Fruit fly (Drosophila melanogaster) whole organism, embryonic: Measurements from ENCODE around the gene mib1.

Source experiments
- Atf6 ChIP-seq: fragments of 200-800 bp; sonication (Bioruptor generic); IDR thresholded peaks from 2 replicates; pipeline ENCODE4 v1.3.6; 2022; ENCODE audit warnings: missing biosample characterization, missing genetic modification characterization
- CG13123 ChIP-seq: fragments of 200-800 bp; sonication (Bioruptor generic); optimal IDR thresholded peaks from 2 replicates; lab custom pipeline; 2016; ENCODE audit warnings: missing biosample characterization, missing genetic modification characterization
- CG14014 ChIP-seq: fragments of 200-800 bp; sonication (Bioruptor generic); IDR thresholded peaks from 2 replicates; pipeline ENCODE4 v1.3.6; 2022; ENCODE audit warnings: missing biosample characterization, missing genetic modification characterization
- CG14667 ChIP-seq: fragments of 200-800 bp; sonication (Bioruptor generic); IDR thresholded peaks from 2 replicates; pipeline ENCODE4 v1.3.6; 2022; ENCODE audit warnings: missing biosample characterization, missing genetic modification characterization
- CG15514 ChIP-seq: fragments of 200-800 bp; sonication (Bioruptor generic); optimal IDR thresholded peaks from 3 replicates; lab custom pipeline; 2017; ENCODE audit warnings: missing biosample characterization, missing genetic modification characterization, mild to moderate bottlenecking, moderate library complexity, missing genetic modification reagents
- CG1602 ChIP-seq: fragments of 200-800 bp; sonication (Bioruptor generic); optimal IDR thresholded peaks from 3 replicates; lab custom pipeline; 2016; ENCODE audit warnings: missing biosample characterization, missing genetic modification characterization
- CG16815 ChIP-seq: fragments of 200-800 bp; sonication (Bioruptor generic); optimal IDR thresholded peaks from 3 replicates; lab custom pipeline; 2017; ENCODE audit warnings: missing biosample characterization, mild to moderate bottlenecking, missing genetic modification characterization
- CG1832 ChIP-seq: fragments of 200-800 bp; sonication (Bioruptor generic); optimal IDR thresholded peaks from 2 replicates; lab custom pipeline; 2017; ENCODE audit warnings: missing biosample characterization, mild to moderate bottlenecking, missing genetic modification characterization, inconsistent platforms
- CG2120 ChIP-seq: fragments of 200-800 bp; sonication (Bioruptor generic); optimal IDR thresholded peaks from 3 replicates; lab custom pipeline; 2016; ENCODE audit warnings: missing biosample characterization, missing genetic modification characterization
- CG31441 ChIP-seq: fragments of 200-800 bp; sonication (Bioruptor generic); IDR thresholded peaks from 2 replicates; pipeline ENCODE4 v1.3.6; 2022; ENCODE audit warnings: missing biosample characterization, missing genetic modification characterization
- CG34376 ChIP-seq: fragments of 200-800 bp; sonication (Bioruptor generic); optimal IDR thresholded peaks from 2 replicates; lab custom pipeline; 2018; ENCODE audit warnings: missing biosample characterization, mild to moderate bottlenecking, missing genetic modification characterization
- CG6689 ChIP-seq: fragments of 200-800 bp; sonication (Bioruptor generic); IDR thresholded peaks from 2 replicates; pipeline ENCODE4 v1.3.6; 2022; ENCODE audit warnings: missing biosample characterization, missing genetic modification characterization
- CG7745 ChIP-seq: fragments of 200-800 bp; sonication (Bioruptor generic); optimal IDR thresholded peaks from 2 replicates; lab custom pipeline; 2018; ENCODE audit warnings: missing biosample characterization, mild to moderate bottlenecking, missing genetic modification characterization, moderate library complexity
- CG9727 ChIP-seq: fragments of 200-800 bp; sonication (Bioruptor generic); optimal IDR thresholded peaks from 3 replicates; lab custom pipeline; 2017; ENCODE audit warnings: missing biosample characterization, mild to moderate bottlenecking, missing genetic modification characterization
- CoRest ChIP-seq: fragments of 200-800 bp; sonication (Bioruptor generic); optimal IDR thresholded peaks from 3 replicates; lab custom pipeline; 2018; ENCODE audit warnings: missing biosample characterization, mild to moderate bottlenecking, missing genetic modification characterization, moderate library complexity
- Deaf1 ChIP-seq: fragments of 200-800 bp; optimal IDR thresholded peaks from 3 replicates; lab custom pipeline; 2019; ENCODE audit warnings: missing biosample characterization, mild to moderate bottlenecking, missing genetic modification characterization, moderate library complexity
- Dek ChIP-seq: fragments of 200-800 bp; sonication (Bioruptor generic); optimal IDR thresholded peaks from 3 replicates; lab custom pipeline; 2019; ENCODE audit warnings: missing biosample characterization, mild to moderate bottlenecking, missing genetic modification characterization, moderate library complexity
- Doc3 ChIP-seq: fragments of 200-800 bp; sonication (Bioruptor generic); IDR thresholded peaks from 3 replicates; pipeline ENCODE4 v1.3.6; 2022; ENCODE audit warnings: missing biosample characterization, missing genetic modification characterization; ENCODE audit not compliant: partially characterized antibody
- Drgx ChIP-seq: fragments of 200-800 bp; sonication (Bioruptor generic); IDR thresholded peaks from 2 replicates; pipeline ENCODE4 v1.3.6; 2022; ENCODE audit warnings: missing biosample characterization, missing genetic modification characterization
- Hmx ChIP-seq: fragments of 200-800 bp; sonication (Bioruptor generic); optimal IDR thresholded peaks from 2 replicates; lab custom pipeline; 2016; ENCODE audit warnings: missing biosample characterization, missing genetic modification characterization
- Hr39 ChIP-seq: fragments of >200 bp; optimal IDR thresholded peaks from 2 replicates; lab custom pipeline; 2017
- Kr ChIP-seq: fragments of 200-800 bp; sonication (Bioruptor generic); optimal IDR thresholded peaks from 2 replicates; lab custom pipeline; 2017; ENCODE audit warnings: missing biosample characterization, mild to moderate bottlenecking, missing genetic modification characterization
- Lhr ChIP-seq: fragments of 200-800 bp; sonication (Bioruptor generic); optimal IDR thresholded peaks from 3 replicates; lab custom pipeline; 2017; ENCODE audit warnings: mild to moderate bottlenecking, missing biosample characterization, missing genetic modification reagents, missing genetic modification characterization
- MESR4 ChIP-seq: fragments of 200-800 bp; sonication (Bioruptor generic); optimal IDR thresholded peaks from 2 replicates; lab custom pipeline; 2018; ENCODE audit warnings: missing biosample characterization, mild to moderate bottlenecking, missing genetic modification characterization, moderate library complexity
- Ptx1 ChIP-seq: fragments of 200-800 bp; sonication (Bioruptor generic); IDR thresholded peaks from 2 replicates; pipeline ENCODE4 v1.3.6; 2022; ENCODE audit warnings: missing biosample characterization, missing genetic modification characterization
- Side ChIP-seq: fragments of 200-800 bp; sonication (Bioruptor generic); optimal IDR thresholded peaks from 2 replicates; lab custom pipeline; 2016; ENCODE audit warnings: missing biosample characterization, missing genetic modification characterization
- Sry-δ ChIP-seq: fragments of 200-800 bp; sonication (Bioruptor generic); optimal IDR thresholded peaks from 2 replicates; lab custom pipeline; 2016; ENCODE audit warnings: missing biosample characterization, missing genetic modification characterization
- Trl ChIP-seq, 3 experiments: fragments of >200 bp in 2 of 3; fragments of 200-800 bp in 1 of 3; sonication (Bioruptor generic) in 1 of 3; optimal IDR thresholded peaks; 2 replicates in 1 of 3; 3 replicates in 2 of 3; lab custom pipeline; 2016 to 2017; ENCODE audit warnings: missing biosample characterization in 1 of 3, missing genetic modification characterization in 1 of 3
- ac ChIP-seq: fragments of 200-800 bp; sonication (Bioruptor generic); optimal IDR thresholded peaks from 3 replicates; lab custom pipeline; 2017; ENCODE audit warnings: missing biosample characterization, mild to moderate bottlenecking, missing genetic modification characterization
- amos ChIP-seq: fragments of 200-800 bp; sonication (Bioruptor generic); IDR thresholded peaks from 2 replicates; pipeline ENCODE4 v1.3.6; 2022; ENCODE audit warnings: missing biosample characterization, missing genetic modification characterization; ENCODE audit not compliant: partially characterized antibody
- bigmax ChIP-seq: fragments of 200-800 bp; sonication (Bioruptor generic); optimal IDR thresholded peaks from 2 replicates; lab custom pipeline; 2018; ENCODE audit warnings: missing biosample characterization, mild to moderate bottlenecking, missing genetic modification characterization
- chinmo ChIP-seq: fragments of 200-800 bp; sonication (Bioruptor generic); IDR thresholded peaks from 4 replicates; pipeline ENCODE4 v1.3.6; 2022; ENCODE audit warnings: missing biosample characterization, missing genetic modification characterization; ENCODE audit not compliant: partially characterized antibody
- chm ChIP-seq: fragments of 200-800 bp; sonication (Bioruptor generic); IDR thresholded peaks from 2 replicates; pipeline ENCODE4 v1.3.6; 2022; ENCODE audit warnings: missing biosample characterization, missing genetic modification characterization
- corto ChIP-seq: fragments of 200-800 bp; sonication (Bioruptor generic); optimal IDR thresholded peaks from 2 replicates; lab custom pipeline; 2016; ENCODE audit warnings: missing biosample characterization, mild to moderate bottlenecking, missing genetic modification characterization, moderate library complexity
- dati ChIP-seq: fragments of 200-800 bp; sonication (Bioruptor generic); IDR thresholded peaks from 2 replicates; pipeline ENCODE4 v1.3.6; 2022; ENCODE audit warnings: missing biosample characterization, missing genetic modification characterization
- ems ChIP-seq: fragments of 200-800 bp; sonication (Bioruptor generic); optimal IDR thresholded peaks from 3 replicates; lab custom pipeline; 2016; ENCODE audit warnings: missing biosample characterization, missing genetic modification characterization
- eyg ChIP-seq: fragments of 200-800 bp; sonication (Bioruptor generic); optimal IDR thresholded peaks from 3 replicates; lab custom pipeline; 2016; ENCODE audit warnings: missing biosample characterization, missing genetic modification characterization
- fd3F ChIP-seq: fragments of 200-800 bp; sonication (Bioruptor generic); optimal IDR thresholded peaks from 2 replicates; lab custom pipeline; 2018; ENCODE audit warnings: missing biosample characterization, mild to moderate bottlenecking, missing genetic modification characterization, moderate library complexity
- gcm ChIP-seq: fragments of 200-800 bp; sonication (Bioruptor generic); optimal IDR thresholded peaks from 2 replicates; lab custom pipeline; 2019; ENCODE audit warnings: missing biosample characterization, mild to moderate bottlenecking, missing genetic modification characterization, moderate library complexity
- gsb-n ChIP-seq: fragments of 200-800 bp; sonication (Bioruptor generic); optimal IDR thresholded peaks from 3 replicates; lab custom pipeline; 2018; ENCODE audit warnings: missing biosample characterization, mild to moderate bottlenecking, missing genetic modification characterization
- hbn ChIP-seq: fragments of 200-800 bp; sonication (Bioruptor generic); IDR thresholded peaks from 2 replicates; pipeline ENCODE4 v1.3.6; 2022; ENCODE audit warnings: missing biosample characterization, missing genetic modification characterization; ENCODE audit not compliant: partially characterized antibody
- her ChIP-seq: fragments of 200-800 bp; sonication (Bioruptor generic); optimal IDR thresholded peaks from 2 replicates; lab custom pipeline; 2016; ENCODE audit warnings: missing biosample characterization, missing genetic modification characterization
- ken ChIP-seq: fragments of 200-800 bp; sonication (Bioruptor generic); IDR thresholded peaks from 3 replicates; pipeline ENCODE4 v1.3.6; 2022; ENCODE audit warnings: missing biosample characterization, missing genetic modification characterization
- kni ChIP-seq: fragments of 200-800 bp; sonication (Bioruptor generic); optimal IDR thresholded peaks from 3 replicates; lab custom pipeline; 2017; ENCODE audit warnings: mild to moderate bottlenecking, missing biosample characterization, missing genetic modification reagents, missing genetic modification characterization
- lab ChIP-seq: fragments of 200-800 bp; sonication (Bioruptor generic); optimal IDR thresholded peaks from 3 replicates; lab custom pipeline; 2017; ENCODE audit warnings: missing biosample characterization, missing genetic modification characterization, mild to moderate bottlenecking, moderate library complexity, missing genetic modification reagents
- pita ChIP-seq: fragments of 200-800 bp; sonication (Bioruptor generic); optimal IDR thresholded peaks from 2 replicates; lab custom pipeline; 2017; ENCODE audit warnings: missing biosample characterization, mild to moderate bottlenecking, missing genetic modification characterization
- so ChIP-seq: fragments of 200-800 bp; sonication (Bioruptor generic); IDR thresholded peaks from 3 replicates; pipeline ENCODE4 v1.3.6; 2022; ENCODE audit warnings: missing biosample characterization, missing genetic modification characterization
- trem ChIP-seq: fragments of 200-800 bp; optimal IDR thresholded peaks from 3 replicates; lab custom pipeline; 2019; ENCODE audit warnings: missing biosample characterization, mild to moderate bottlenecking, missing genetic modification characterization, moderate library complexity
- tx ChIP-seq: fragments of 200-800 bp; sonication (Bioruptor generic); optimal IDR thresholded peaks from 2 replicates; lab custom pipeline; 2016; ENCODE audit warnings: missing biosample characterization, missing genetic modification characterization

Gene mib1

dm6 chr3L:16015765-16016760, 4.5 kb upstream of the mib1 start (continued):
- TF ChIP-seq CG1832 (GFP tag; lab: Kevin White, UChicago), result peak; percentile 6
- no peak for TF ChIP-seq ken
- no peak for TF ChIP-seq ac
- peak; percentile 45 for TF ChIP-seq CG9727
- no peak for TF ChIP-seq CG14014 (GFP tag; lab: Robert Waterston, UW)
- TF ChIP-seq pita (GFP tag; lab: Kevin White, UChicago), result no peak
- TF ChIP-seq chinmo (GFP tag; lab: Robert Waterston, UW), result no peak
- TF ChIP-seq ems (GFP tag; lab: Kevin White, UChicago), result no peak
- TF ChIP-seq chm (GFP tag; lab: Robert Waterston, UW), result no peak
- TF ChIP-seq hbn (GFP tag; lab: Robert Waterston, UW), result no peak
- no peak for TF ChIP-seq CoRest (tag; lab: Kevin White, UChicago)
- TF ChIP-seq CG2120, result no peak
- TF ChIP-seq Trl (optimal IDR thresholded peaks at IDR 0.05; lab: Kevin White, UChicago), result no peak
- TF ChIP-seq Trl (GFP tag; optimal IDR thresholded peaks at IDR 0.05; lab: Kevin White, UChicago), result no peak
- no peak for TF ChIP-seq Dek (tag; lab: Kevin White, UChicago)
- TF ChIP-seq her (GFP tag; lab: Kevin White, UChicago), result no peak
- no peak for TF ChIP-seq CG13123 (GFP tag; lab: Kevin White, UChicago)
- no peak for TF ChIP-seq dati (GFP tag; lab: Robert Waterston, UW)
- TF ChIP-seq Lhr (GFP tag; lab: Kevin White, UChicago), result no peak
- TF ChIP-seq amos (GFP tag; lab: Robert Waterston, UW), result no peak
- TF ChIP-seq bigmax, result no peak
- TF ChIP-seq fd3F (GFP tag; lab: Kevin White, UChicago), result no peak
- no peak for TF ChIP-seq Atf6 (GFP tag; lab: Robert Waterston, UW)
- no peak for TF ChIP-seq Hmx
- no peak for TF ChIP-seq tx
- no peak for TF ChIP-seq Doc3 (GFP tag; lab: Robert Waterston, UW)
- no peak for TF ChIP-seq Hr39
- TF ChIP-seq Drgx (GFP tag; lab: Robert Waterston, UW), result no peak
- TF ChIP-seq Deaf1 (tag; lab: Kevin White, UChicago), result no peak
- no peak for TF ChIP-seq lab (GFP tag; lab: Kevin White, UChicago)
- no peak for TF ChIP-seq kni (GFP tag; lab: Kevin White, UChicago)
- TF ChIP-seq CG31441, result peak; percentile 58; the same call in 1 of the 2 replicates
- no peak for TF ChIP-seq eyg (GFP tag; lab: Kevin White, UChicago)
- TF ChIP-seq trem, result peak; percentile 55
- no peak for TF ChIP-seq Sry-δ (GFP tag; lab: Kevin White, UChicago)
- TF ChIP-seq Side (GFP tag; lab: Kevin White, UChicago), result no peak
- no peak for TF ChIP-seq Ptx1
- TF ChIP-seq CG7745, result no peak
- no peak for TF ChIP-seq MESR4 (GFP tag; lab: Kevin White, UChicago)
- TF ChIP-seq CG15514 (GFP tag; lab: Kevin White, UChicago), result no peak
- TF ChIP-seq Kr (GFP tag; lab: Kevin White, UChicago), result no peak
- no peak for TF ChIP-seq corto
- peak; percentile 34 for TF ChIP-seq gsb-n
- TF ChIP-seq CG1602 (GFP tag; lab: Kevin White, UChicago), result no peak
- TF ChIP-seq CG16815 (GFP tag; lab: Kevin White, UChicago), result no peak
- no peak for TF ChIP-seq so (GFP tag; lab: Robert Waterston, UW)
- TF ChIP-seq CG6689 (GFP tag; lab: Robert Waterston, UW), result no peak
- TF ChIP-seq CG14667 (GFP tag; lab: Robert Waterston, UW), result no peak
- no peak for TF ChIP-seq CG34376 (GFP tag; lab: Kevin White, UChicago)
- TF ChIP-seq gcm (GFP tag; lab: Kevin White, UChicago), result no peak
